Worm (Caenorhabditis elegans) whole organism, L4 larva: ENCODE data around the gene Y67A10A.11.

ENCODE experiments used
- F26F4.8 ChIP-seq: fragments of 200-800 bp; sonication (Bioruptor generic); conservative IDR thresholded peaks from 2 replicates; pipeline ENCODE4 v1.3.6; 2022; ENCODE audit warnings: missing genetic modification characterization, missing compliant biosample characterization
- F37D6.2 ChIP-seq: sonication (generic microtip); optimal IDR thresholded peaks from 2 replicates; lab custom pipeline; 2016; ENCODE audit warnings: mild to moderate bottlenecking, missing genetic modification characterization, missing compliant biosample characterization
- R02D3.7 ChIP-seq: fragments of 150-350 bp; sonication (generic microtip); optimal IDR thresholded peaks from 3 replicates; lab custom pipeline; 2014; ENCODE audit warnings: missing biosample characterization, missing genetic modification characterization
- Y75B8A.6 ChIP-seq: fragments of 200-800 bp; sonication (Bioruptor generic); IDR thresholded peaks from 2 replicates; pipeline ENCODE4 v1.3.6; 2022; ENCODE audit warnings: missing genetic modification reagents, missing genetic modification characterization, missing compliant biosample characterization
- ZK546.5 ChIP-seq, 2 experiments: sonication (generic microtip); optimal IDR thresholded peaks; 2 replicates each; lab custom pipeline; 2017; ENCODE audit warnings: missing biosample characterization in 2 of 2, missing genetic modification characterization in 2 of 2
- aha-1 ChIP-seq: fragments of 150-350 bp; peaks from one replicate; lab custom pipeline; 2014; ENCODE audit warnings: missing biosample characterization, missing genetic modification characterization
- arid-1 ChIP-seq: fragments of 200-800 bp; sonication (Bioruptor generic); conservative IDR thresholded peaks from 2 replicates; pipeline ENCODE4 v1.3.6; 2022; ENCODE audit warnings: missing genetic modification reagents, missing genetic modification characterization, missing compliant biosample characterization
- ceh-20 ChIP-seq: fragments of 200-800 bp; sonication (Bioruptor generic); IDR thresholded peaks from 2 replicates; pipeline ENCODE4 v1.3.6; 2022; ENCODE audit warnings: missing genetic modification reagents, missing genetic modification characterization, missing compliant biosample characterization
- ceh-28 ChIP-seq: fragments of 150-350 bp; optimal IDR thresholded peaks from 2 replicates; lab custom pipeline; 2014; ENCODE audit warnings: missing biosample characterization, missing genetic modification reagents, missing genetic modification characterization
- ceh-32 ChIP-seq: sonication (generic microtip); optimal IDR thresholded peaks from 2 replicates; lab custom pipeline; 2016; ENCODE audit warnings: mild to moderate bottlenecking, missing genetic modification characterization, missing compliant biosample characterization; ENCODE audit not compliant: poor library complexity
- ceh-82 ChIP-seq: sonication (generic microtip); optimal IDR thresholded peaks from 2 replicates; lab custom pipeline; 2017; ENCODE audit warnings: missing biosample characterization, missing genetic modification characterization
- ces-1 ChIP-seq: fragments of 150-350 bp; sonication (generic microtip); optimal IDR thresholded peaks from 4 replicates; lab custom pipeline; 2014; ENCODE audit warnings: missing biosample characterization, missing genetic modification reagents, missing genetic modification characterization
- cey-2 ChIP-seq: sonication (generic microtip); optimal IDR thresholded peaks from 3 replicates; lab custom pipeline; 2017; ENCODE audit warnings: missing genetic modification characterization, mild to moderate bottlenecking, missing compliant biosample characterization, antibody characterized with exemption, borderline replicate concordance; ENCODE audit not compliant: insufficient read depth
- ctbp-1 ChIP-seq: fragments of 200-800 bp; sonication (Bioruptor generic); IDR thresholded peaks from 2 replicates; pipeline ENCODE4 v1.3.6; 2022; ENCODE audit warnings: missing genetic modification reagents, missing genetic modification characterization, missing compliant biosample characterization
- daf-16 ChIP-seq, 3 experiments: sonication (generic microtip); optimal IDR thresholded peaks; 2 replicates each; lab custom pipeline; 2016 to 2017; ENCODE audit warnings: missing genetic modification characterization in 3 of 3, missing genetic modification reagents in 3 of 3, mild to moderate bottlenecking in 2 of 3, missing compliant biosample characterization in 2 of 3, missing biosample characterization in 1 of 3, moderate library complexity in 1 of 3
- dmd-9 ChIP-seq: fragments of 200-800 bp; sonication (Bioruptor generic); IDR thresholded peaks from 2 replicates; pipeline ENCODE4 v1.3.6; 2022; ENCODE audit warnings: missing genetic modification reagents, missing genetic modification characterization, missing compliant biosample characterization
- dpl-1 ChIP-seq: fragments of 150-350 bp; optimal IDR thresholded peaks from 2 replicates; lab custom pipeline; 2014; ENCODE audit warnings: missing biosample characterization, missing genetic modification reagents, missing genetic modification characterization
- egl-27 ChIP-seq: sonication (generic microtip); optimal IDR thresholded peaks from 3 replicates; lab custom pipeline; 2017; ENCODE audit warnings: missing biosample characterization, missing genetic modification reagents, missing genetic modification characterization
- egl-43 ChIP-seq: fragments of 200-800 bp; sonication (Bioruptor generic); IDR thresholded peaks from 2 replicates; pipeline ENCODE4 v1.3.6; 2022; ENCODE audit warnings: missing genetic modification reagents, missing genetic modification characterization, missing compliant biosample characterization
- hlh-30 ChIP-seq: sonication (generic microtip); optimal IDR thresholded peaks from 2 replicates; lab custom pipeline; 2017; ENCODE audit warnings: antibody characterized with exemption, mild to moderate bottlenecking, missing genetic modification characterization, missing compliant biosample characterization; ENCODE audit not compliant: insufficient read depth
- hmg-1.1 ChIP-seq: fragments of 200-800 bp; sonication (Bioruptor generic); IDR thresholded peaks from 2 replicates; pipeline ENCODE4 v1.3.6; 2022; ENCODE audit warnings: missing genetic modification reagents, missing genetic modification characterization, missing compliant biosample characterization
- lin-15B ChIP-seq: fragments of 150-350 bp; sonication (generic microtip); optimal IDR thresholded peaks from 3 replicates; lab custom pipeline; 2014; ENCODE audit warnings: missing biosample characterization, missing genetic modification characterization
- lin-39 ChIP-seq: fragments of 150-350 bp; optimal IDR thresholded peaks from 2 replicates; lab custom pipeline; 2014; ENCODE audit warnings: missing biosample characterization, missing genetic modification reagents, missing genetic modification characterization
- lir-3 ChIP-seq: sonication (generic microtip); optimal IDR thresholded peaks from 2 replicates; lab custom pipeline; 2016; ENCODE audit warnings: mild to moderate bottlenecking, missing genetic modification characterization, missing compliant biosample characterization
- lsy-2 ChIP-seq, 2 experiments: fragments of 150-350 bp in 1 of 2; sonication (generic microtip) in 1 of 2; optimal IDR thresholded peaks; 2 replicates each; lab custom pipeline; 2014 to 2017; ENCODE audit warnings: missing biosample characterization in 2 of 2, missing genetic modification characterization in 2 of 2
- madf-5 ChIP-seq, 2 experiments: fragments of 200-800 bp; sonication (Bioruptor generic); IDR thresholded peaks; 2 replicates each; pipeline ENCODE4 v1.3.6; 2022; ENCODE audit warnings: missing compliant biosample characterization in 2 of 2, missing genetic modification characterization in 2 of 2
- mdl-1 ChIP-seq, 2 experiments: fragments of 150-350 bp in 1 of 2; sonication (generic microtip) in 1 of 2; optimal IDR thresholded peaks; 2 replicates each; lab custom pipeline; 2014 to 2017; ENCODE audit warnings: missing biosample characterization in 2 of 2, missing genetic modification characterization in 2 of 2
- nhr-111 ChIP-seq: fragments of 200-800 bp; sonication (Bioruptor generic); optimal IDR thresholded peaks from 2 replicates; lab custom pipeline; 2018; ENCODE audit warnings: mild to moderate bottlenecking, missing genetic modification characterization, missing compliant biosample characterization
- nhr-77 ChIP-seq: fragments of 150-350 bp; optimal IDR thresholded peaks from 2 replicates; lab custom pipeline; 2014; ENCODE audit warnings: missing biosample characterization, missing genetic modification characterization
- pha-4 ChIP-seq, 2 experiments: fragments of 150-350 bp in 1 of 2; fragments of 200-800 bp in 1 of 2; sonication (Bioruptor generic) in 1 of 2; IDR thresholded peaks in 1 of 2; optimal IDR thresholded peaks in 1 of 2; 2 replicates each; pipeline versions ENCODE4 v1.3.6 to Lab custom; 2014 to 2022; ENCODE audit warnings: missing genetic modification characterization in 2 of 2, missing genetic modification reagents in 2 of 2, missing biosample characterization in 1 of 2, missing compliant biosample characterization in 1 of 2
- saeg-2 ChIP-seq: fragments of 200-800 bp; sonication (Bioruptor generic); IDR thresholded peaks from 2 replicates; pipeline ENCODE4 v1.3.6; 2022; ENCODE audit warnings: missing genetic modification reagents, missing genetic modification characterization, missing compliant biosample characterization
- snpc-1.2 ChIP-seq: fragments of 200-800 bp; sonication (Bioruptor generic); IDR thresholded peaks from 2 replicates; pipeline ENCODE4 v1.3.6; 2022; ENCODE audit warnings: missing genetic modification reagents, missing genetic modification characterization, missing compliant biosample characterization
- spr-1 ChIP-seq: sonication (generic microtip); optimal IDR thresholded peaks from 2 replicates; lab custom pipeline; 2016; ENCODE audit warnings: mild to moderate bottlenecking, missing genetic modification characterization, missing compliant biosample characterization
- unc-62 ChIP-seq, 3 experiments: fragments of 150-350 bp in 1 of 3; sonication (generic microtip); optimal IDR thresholded peaks in 2 of 3; peaks in 1 of 3; 1 replicate in 1 of 3; 2 replicates in 2 of 3; lab custom pipeline; 2014 to 2017; ENCODE audit warnings: missing biosample characterization in 3 of 3, missing genetic modification characterization in 3 of 3, missing genetic modification reagents in 3 of 3, missing genotype in 1 of 3

Y67A10A.11 gene

DNA sequence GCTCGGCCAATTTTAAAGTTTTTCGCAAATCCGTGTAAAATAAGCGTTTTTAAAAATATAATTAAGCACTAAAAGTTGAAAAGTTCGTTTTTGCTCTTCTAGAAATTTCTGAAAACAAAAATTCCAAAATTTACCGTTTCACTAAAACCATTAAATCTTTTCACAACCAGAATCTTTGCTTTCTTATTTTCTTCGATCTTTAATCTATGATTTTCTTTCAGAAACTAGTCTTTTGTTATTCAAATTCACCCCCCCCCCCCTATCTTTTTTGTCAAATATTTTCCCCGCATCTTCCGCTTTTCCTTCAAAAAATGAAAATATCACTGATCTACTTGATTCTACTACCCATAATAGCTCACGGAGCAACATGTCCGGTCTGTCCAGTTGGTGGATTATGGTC lies at the start of gene Y67A10A.11:
Y67A10A.11 (plus strand) TSS at position 301 of the 400 bp plus-strand sequence.
- TF ChIP-seq unc-62 (GFP tag; optimal IDR thresholded peaks at IDR 0.05 in 1 of 2; lab: Kevin White, UChicago) (no peak), unc-62 (tag; optimal IDR thresholded peaks at IDR 0.05; lab: Kevin White, UChicago) (no peak), hlh-30 (tag; lab: Kevin White, UChicago) (no peak), R02D3.7 (tag; lab: Kevin White, UChicago) (no peak), saeg-2 (no peak), ceh-32 (tag; lab: Kevin White, UChicago) (no peak), daf-16 (GFP tag; optimal IDR thresholded peaks at IDR 0.05; lab: Kevin White, UChicago) (no peak), daf-16 (tag; optimal IDR thresholded peaks at IDR 0.05; lab: Kevin White, UChicago) (no peak), ceh-20 (no peak), hmg-1.1 (no peak), dmd-9 (GFP tag; lab: Robert Waterston, UW) (no peak)

DNA sequence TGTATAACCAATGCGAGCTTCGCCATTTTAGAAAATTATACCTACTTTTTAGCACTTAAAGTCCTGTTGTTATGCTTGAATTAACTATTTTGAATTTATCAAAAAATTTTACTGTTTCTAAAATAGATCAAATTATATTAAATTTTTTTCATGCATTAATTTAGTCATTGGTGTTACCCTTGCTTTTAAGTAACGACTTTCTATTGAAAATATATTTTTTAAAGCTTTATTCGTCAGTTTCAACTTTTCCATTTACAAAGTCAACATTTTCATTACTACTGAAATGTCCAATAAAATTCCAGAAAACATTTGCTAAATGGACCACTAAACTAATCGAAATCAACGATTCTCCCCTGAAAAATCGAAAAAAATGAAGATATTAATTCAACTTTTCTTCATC lies 48.2 kb upstream of the Y67A10A.11 start, which contains the start of gene Y64G10A.7:
Y64G10A.7 (plus strand) TSS at position 301 of the 400 bp plus-strand sequence.
- TF ChIP-seq arid-1 (GFP tag; lab: Robert Waterston, UW) (no peak), nhr-111 (GFP tag; lab: Kevin White, UChicago) (no peak), snpc-1.2 (GFP tag; lab: Robert Waterston, UW) (no peak), dpl-1 (GFP tag; lab: Kevin White, UChicago) (no peak), lin-15B (tag; lab: Kevin White, UChicago) (no peak), cey-2 (no peak), lin-39 (tag; lab: Kevin White, UChicago) (no peak), egl-43 (GFP tag; lab: Robert Waterston, UW) (no peak), spr-1 (tag; lab: Kevin White, UChicago) (no peak), lir-3 (tag; lab: Kevin White, UChicago) (no peak), nhr-77 (tag; lab: Kevin White, UChicago) (no peak), F37D6.2 (tag; lab: Kevin White, UChicago) (no peak), lsy-2 (tag; optimal IDR thresholded peaks at IDR 0.05; lab: Kevin White, UChicago) (no peak), ces-1 (no peak), ceh-28 (no peak), ZK546.5 (tag; optimal IDR thresholded peaks at IDR 0.05; lab: Kevin White, UChicago) (no peak), mdl-1 (tag; optimal IDR thresholded peaks at IDR 0.05; lab: Kevin White, UChicago) (no peak), Y75B8A.6 (GFP tag; lab: Robert Waterston, UW) (no peak), madf-5 (GFP tag; IDR thresholded peaks at IDR 0.05; lab: Robert Waterston, UW) (no peak)
- TF ChIP-seq, all 104 proteins: peak for 0

DNA sequence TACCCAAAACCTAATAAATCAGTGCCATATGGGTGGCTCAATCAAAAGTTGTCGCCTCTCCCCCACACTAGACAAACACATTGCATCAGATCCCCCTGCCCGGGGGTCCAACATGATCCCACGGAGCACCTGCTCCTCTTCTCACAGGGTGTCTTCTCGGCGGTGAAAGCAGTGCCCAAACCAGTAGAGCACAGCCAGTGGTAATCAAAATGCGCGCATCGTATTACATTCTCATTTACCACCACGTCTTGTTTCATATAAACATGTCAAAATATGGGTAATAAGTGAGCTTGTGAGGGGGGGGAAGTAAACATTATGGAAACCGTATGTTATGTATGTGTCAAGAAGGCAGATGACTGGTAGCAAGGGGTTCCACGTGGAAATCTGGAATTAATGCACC lies 44.5 kb upstream of the Y67A10A.11 start:
- TF ChIP-seq aha-1 (tag; lab: Kevin White, UChicago) (peak; percentile 72), lin-15B (tag; lab: Kevin White, UChicago) (no peak)

ce11 chrIV:14297058-14297457 lies 42.7 kb upstream of the Y67A10A.11 start:
- TF ChIP-seq F26F4.8, result no peak
- no peak for TF ChIP-seq ctbp-1 (GFP tag; lab: Robert Waterston, UW)
- no peak for TF ChIP-seq ceh-82 (tag; lab: Kevin White, UChicago)
- no peak for TF ChIP-seq pha-4 (GFP tag; IDR thresholded peaks at IDR 0.05; lab: Robert Waterston, UW)
- TF ChIP-seq pha-4 (tag; optimal IDR thresholded peaks at IDR 0.05; lab: Kevin White, UChicago), result no peak
- no peak for TF ChIP-seq egl-27 (tag; lab: Kevin White, UChicago)
